Fruit fly (Drosophila melanogaster): ENCODE measurements around the gene Srp72.

Gene Srp72

DNA sequence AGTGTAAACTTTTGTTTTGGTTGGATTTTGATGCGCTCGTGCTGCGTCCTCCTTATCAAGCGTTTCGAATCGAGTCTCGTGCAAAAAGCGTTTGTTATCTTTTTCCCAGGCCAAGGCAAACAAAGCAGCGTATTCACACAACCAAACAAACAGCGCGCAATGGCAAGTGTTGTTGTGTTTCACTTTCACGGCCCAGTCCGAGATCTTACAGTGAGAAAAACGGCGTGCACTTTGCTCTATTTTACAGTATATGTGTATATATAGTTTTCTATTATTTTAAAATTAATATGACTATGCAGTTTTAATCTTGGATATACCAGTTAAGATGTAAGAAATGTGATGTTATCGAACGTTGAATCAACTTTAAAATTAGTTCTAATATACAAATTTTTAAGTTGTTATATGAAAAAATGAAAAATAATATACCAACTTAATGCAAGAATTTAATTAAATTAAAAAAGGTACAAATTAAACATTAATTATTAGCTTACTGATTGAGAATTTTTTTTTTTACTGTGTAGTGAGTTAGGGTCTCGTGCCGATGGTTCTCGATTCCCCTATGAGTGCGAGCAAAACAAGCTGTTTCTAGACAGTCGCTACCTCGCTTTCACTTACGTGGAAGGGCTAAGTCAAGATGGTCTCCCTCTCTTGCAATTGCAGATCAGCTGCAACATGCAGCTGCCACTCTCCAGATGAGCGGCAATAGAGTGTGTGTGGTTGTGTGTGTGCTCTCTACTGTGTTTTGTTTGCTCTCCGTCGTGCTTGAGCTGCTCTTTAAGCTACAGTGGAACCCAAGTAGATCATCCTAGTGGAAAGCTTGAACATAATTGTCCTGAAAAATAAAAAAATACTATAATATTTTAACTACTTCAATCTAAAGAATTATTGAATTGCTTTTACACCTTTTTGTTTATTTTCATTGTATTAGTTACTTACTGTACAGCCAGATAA lies 6.0 kb downstream of the Srp72 start (continued):
- TF ChIP-seq esn (GFP tag; optimal IDR thresholded peaks at IDR 0.05) (peak; percentile 86), CG11902 (GFP tag; optimal IDR thresholded peaks at IDR 0.05) (peak; percentile 73), fd59A (GFP tag; optimal IDR thresholded peaks at IDR 0.05) (peak; percentile 80), CG1621 (tag; optimal IDR thresholded peaks at IDR 0.05) (peak; percentile 65), dac (GFP tag; optimal IDR thresholded peaks at IDR 0.05) (peak; percentile 70), Eip78C (GFP tag) (peak; percentile 98), Smox (GFP tag; optimal IDR thresholded peaks at IDR 0.05) (peak; percentile 68), Sox14 (GFP tag; optimal IDR thresholded peaks at IDR 0.05) (peak; percentile 78), CG6792 (GFP tag; optimal IDR thresholded peaks at IDR 0.05) (peak; percentile 88), OdsH (GFP tag; optimal IDR thresholded peaks at IDR 0.05) (peak; percentile 89), CG8632 (GFP tag; optimal IDR thresholded peaks at IDR 0.05) (peak; percentile 92), fkh (GFP tag; optimal IDR thresholded peaks at IDR 0.05) (peak; percentile 73), Ets96B (tag; optimal IDR thresholded peaks at IDR 0.05) (peak; percentile 95), CG6163 (GFP tag; IDR thresholded peaks at IDR 0.05) (peak; percentile 84), Hr39 (GFP tag; optimal IDR thresholded peaks at IDR 0.05) (peak; percentile 49), CG7368 (GFP tag; optimal IDR thresholded peaks at IDR 0.05) (peak; percentile 78), CG8119 (GFP tag; IDR thresholded peaks at IDR 0.05) (peak; percentile 94), Blimp-1 (GFP tag; optimal IDR thresholded peaks at IDR 0.05) (peak; percentile 90), Eip75B (GFP tag; optimal IDR thresholded peaks at IDR 0.05) (peak; percentile 72), lz (GFP tag; optimal IDR thresholded peaks at IDR 0.05) (peak; percentile 68), CG31627 (GFP tag; optimal IDR thresholded peaks at IDR 0.05) (peak; percentile 42)

DNA sequence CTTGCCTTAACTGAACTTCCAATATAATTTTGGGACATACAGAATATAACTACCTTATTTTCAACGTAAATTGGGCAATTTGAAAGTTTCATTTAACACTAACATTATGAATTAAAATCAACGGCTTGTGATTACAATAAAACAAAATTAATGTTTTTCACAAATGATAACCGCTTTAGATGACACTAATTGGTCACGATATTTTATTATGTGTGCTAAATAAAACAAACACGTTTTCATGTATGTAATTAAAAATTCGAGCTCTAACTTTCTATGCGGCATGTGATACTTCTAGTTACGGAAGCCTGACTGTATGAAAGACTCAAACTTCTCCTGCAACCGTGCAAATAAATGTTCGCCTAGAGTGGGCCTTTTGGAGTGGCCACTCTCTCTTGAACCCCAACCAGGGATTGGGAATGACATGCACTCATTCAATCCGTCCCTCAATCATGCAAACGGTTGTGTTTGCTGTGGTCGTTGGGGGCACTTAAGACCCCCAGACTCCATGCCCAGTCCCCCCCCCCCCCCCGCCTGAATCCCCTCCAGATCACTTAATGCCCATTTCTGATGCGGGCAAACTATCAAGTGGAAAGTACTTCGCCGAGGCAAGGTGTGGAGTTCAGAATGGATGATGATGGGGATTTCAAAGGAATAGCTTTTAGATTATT lies 6.8 kb downstream of the Srp72 start:
- TF ChIP-seq pdm3 (GFP tag; optimal IDR thresholded peaks at IDR 0.05): no peak
- peak; percentile 12 for TF ChIP-seq CG6276 (GFP tag; optimal IDR thresholded peaks at IDR 0.05)
- TF ChIP-seq Blimp-1 (GFP tag; optimal IDR thresholded peaks at IDR 0.05): no peak
- TF ChIP-seq Eip78C (GFP tag): peak; percentile 66
- peak; percentile 27 for TF ChIP-seq CG32006 (GFP tag; optimal IDR thresholded peaks at IDR 0.05)
- peak in 1 of 2 experiments; percentile 5 for TF ChIP-seq salr (GFP tag; optimal IDR thresholded peaks at IDR 0.05)

DNA sequence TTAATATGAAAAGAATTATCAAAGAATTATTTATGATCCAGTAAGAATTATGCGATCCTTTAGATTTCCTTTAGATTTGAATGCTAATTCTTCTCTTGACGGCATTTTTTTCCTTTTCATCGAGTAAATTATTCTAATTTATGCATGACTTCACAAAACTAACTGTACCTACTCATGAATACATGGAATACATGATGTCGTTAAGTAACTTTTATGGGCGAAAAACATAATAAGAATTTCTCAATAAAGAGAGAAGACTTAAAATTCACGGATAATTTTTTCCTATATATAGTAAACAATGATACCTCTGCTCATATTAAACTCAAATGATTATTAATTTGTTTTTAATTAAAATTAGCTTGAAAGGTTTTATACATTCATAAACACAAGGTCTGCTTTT lies 7.4 kb downstream of the Srp72 start:
- TF ChIP-seq Blimp-1 (GFP tag; optimal IDR thresholded peaks at IDR 0.05) (no peak), fd85E (GFP tag; optimal IDR thresholded peaks at IDR 0.05) (no peak), svp (GFP tag) (no peak), Hr38 (GFP tag; optimal IDR thresholded peaks at IDR 0.05) (no peak), CG34406 (GFP tag; optimal IDR thresholded peaks at IDR 0.05) (no peak), CG9139 (GFP tag; optimal IDR thresholded peaks at IDR 0.05) (no peak), Lpt (GFP tag; optimal IDR thresholded peaks at IDR 0.05) (no peak), pdm3 (GFP tag; optimal IDR thresholded peaks at IDR 0.05) (no peak), CG6854 (GFP tag; optimal IDR thresholded peaks at IDR 0.05) (no peak), CG32006 (GFP tag; optimal IDR thresholded peaks at IDR 0.05) (no peak), CG11294 (GFP tag; IDR thresholded peaks at IDR 0.05) (no peak), CG15336 (GFP tag; IDR thresholded peaks at IDR 0.05) (no peak), Sox102F (GFP tag; optimal IDR thresholded peaks at IDR 0.05) (no peak), Sox15 (GFP tag; optimal IDR thresholded peaks at IDR 0.05) (no peak), net (GFP tag; optimal IDR thresholded peaks at IDR 0.05) (no peak), acj6 (GFP tag; optimal IDR thresholded peaks at IDR 0.05) (no peak)
